Fruit fly (Drosophila melanogaster) whole organism, adult: ENCODE data around the gene Pten.

Experiments used
- CG11617 ChIP-seq: fragments of 200-800 bp; sonication (Bioruptor generic); optimal IDR thresholded peaks from 2 replicates; lab custom pipeline; 2017; ENCODE audit warnings: mild to moderate bottlenecking, missing biosample characterization, missing genetic modification reagents, missing genetic modification characterization
- CG12768 ChIP-seq: fragments of 200-800 bp; sonication (Bioruptor generic); optimal IDR thresholded peaks from 2 replicates; lab custom pipeline; 2017; ENCODE audit warnings: missing biosample characterization, missing genetic modification characterization, mild to moderate bottlenecking, moderate library complexity, missing genetic modification reagents
- CG14711 ChIP-seq: fragments of 200-800 bp; sonication (Bioruptor generic); optimal IDR thresholded peaks from 2 replicates; lab custom pipeline; 2018; ENCODE audit warnings: missing biosample characterization, mild to moderate bottlenecking, missing genetic modification characterization, moderate library complexity
- CG1620 ChIP-seq: fragments of 200-800 bp; sonication (Bioruptor generic); optimal IDR thresholded peaks from 2 replicates; lab custom pipeline; 2016; ENCODE audit warnings: missing biosample characterization, missing genetic modification characterization
- CG33017 ChIP-seq: fragments of 200-800 bp; sonication (Bioruptor generic); optimal IDR thresholded peaks from 2 replicates; lab custom pipeline; 2018; ENCODE audit warnings: missing biosample characterization, mild to moderate bottlenecking, missing genetic modification characterization, moderate library complexity
- CG5204 ChIP-seq: fragments of 200-800 bp; sonication (Bioruptor generic); optimal IDR thresholded peaks from 2 replicates; lab custom pipeline; 2016; ENCODE audit warnings: missing biosample characterization, missing genetic modification characterization
- CG7045 ChIP-seq: fragments of 200-800 bp; sonication (Bioruptor generic); optimal IDR thresholded peaks from 2 replicates; lab custom pipeline; 2017; ENCODE audit warnings: missing biosample characterization, mild to moderate bottlenecking, missing genetic modification characterization
- CG7101 ChIP-seq: fragments of 200-800 bp; sonication (Bioruptor generic); optimal IDR thresholded peaks from 2 replicates; lab custom pipeline; 2018; ENCODE audit warnings: missing biosample characterization, mild to moderate bottlenecking, missing genetic modification characterization, moderate library complexity
- Clk ChIP-seq: fragments of 200-800 bp; sonication (Bioruptor generic); optimal IDR thresholded peaks from 2 replicates; lab custom pipeline; 2017; ENCODE audit warnings: missing biosample characterization, missing genetic modification characterization
- Crg-1 ChIP-seq: fragments of 200-800 bp; sonication (Bioruptor generic); optimal IDR thresholded peaks from 2 replicates; lab custom pipeline; 2016; ENCODE audit warnings: missing biosample characterization, missing genetic modification characterization
- Hr96 ChIP-seq: fragments of 200-800 bp; sonication (Bioruptor generic); optimal IDR thresholded peaks from 2 replicates; lab custom pipeline; 2016; ENCODE audit warnings: missing biosample characterization, missing genetic modification characterization
- Mnt ChIP-seq: fragments of 200-800 bp; sonication (Bioruptor generic); optimal IDR thresholded peaks from 2 replicates; lab custom pipeline; 2016; ENCODE audit warnings: missing biosample characterization, mild to moderate bottlenecking, missing genetic modification characterization
- bab1 ChIP-seq: fragments of 200-800 bp; sonication (Bioruptor generic); optimal IDR thresholded peaks from 3 replicates; lab custom pipeline; 2019; ENCODE audit warnings: missing biosample characterization, mild to moderate bottlenecking, missing genetic modification characterization, moderate library complexity
- cic ChIP-seq: fragments of 200-800 bp; sonication (Bioruptor generic); optimal IDR thresholded peaks from 2 replicates; lab custom pipeline; 2017; ENCODE audit warnings: missing biosample characterization, mild to moderate bottlenecking, missing genetic modification characterization, moderate library complexity
- cnc ChIP-seq, 2 experiments: fragments of >200 bp; optimal IDR thresholded peaks; 2 replicates each; lab custom pipeline; 2017
- kay ChIP-seq: fragments of 200-800 bp; sonication (Bioruptor generic); peaks from one replicate; lab custom pipeline; 2016; ENCODE audit warnings: missing biosample characterization, missing genetic modification characterization, borderline replicate concordance
- ovo ChIP-seq: fragments of 200-800 bp; sonication (Bioruptor generic); optimal IDR thresholded peaks from 2 replicates; lab custom pipeline; 2016; ENCODE audit warnings: missing biosample characterization, missing genetic modification characterization
- pad ChIP-seq: fragments of 200-800 bp; sonication (Bioruptor generic); optimal IDR thresholded peaks from 3 replicates; lab custom pipeline; 2017; ENCODE audit warnings: missing biosample characterization, missing genetic modification characterization, mild to moderate bottlenecking, moderate library complexity, missing genetic modification reagents
- tj ChIP-seq: fragments of 200-800 bp; sonication (Bioruptor generic); optimal IDR thresholded peaks from 3 replicates; lab custom pipeline; 2017; ENCODE audit warnings: missing biosample characterization, mild to moderate bottlenecking, missing genetic modification characterization, moderate library complexity
- toe ChIP-seq: fragments of 200-800 bp; sonication (Bioruptor generic); optimal IDR thresholded peaks from 2 replicates; lab custom pipeline; 2016; ENCODE audit warnings: missing biosample characterization, missing genetic modification characterization

Pten gene

dm6 chr2L:10231510-10231909 is 29.3 kb downstream of the Pten start, which contains the start of gene ova:
Gene ova, minus strand, starts transcription at chr2L:10231692.
- no peak for TF ChIP-seq ovo (GFP tag; lab: Kevin White, UChicago)
- TF ChIP-seq CG7101 (tag; lab: Kevin White, UChicago), result no peak

- TF ChIP-seq CG11617 (GFP tag; lab: Kevin White, UChicago), result peak; percentile 2
- no peak for TF ChIP-seq Hr96 (GFP tag; lab: Kevin White, UChicago)
- no peak for TF ChIP-seq ovo (GFP tag; lab: Kevin White, UChicago)
- TF ChIP-seq CG1620, result no peak
- TF ChIP-seq bab1, result peak; percentile 71
- no peak for TF ChIP-seq kay (GFP tag; lab: Kevin White, UChicago)
- no peak for TF ChIP-seq CG33017 (tag; lab: Kevin White, UChicago)
- no peak for TF ChIP-seq tj (GFP tag; lab: Kevin White, UChicago)
- TF ChIP-seq cic, result no peak
- no peak for TF ChIP-seq Clk (GFP tag; lab: Kevin White, UChicago)
Observed at dm6 chr2L:10231092-10231494, 29.8 kb downstream of the Pten start.

dm6 chr2L:10230455-10230854 is 30.4 kb downstream of the Pten start:
- TF ChIP-seq kay (GFP tag; lab: Kevin White, UChicago) (peak; percentile 84), Mnt (GFP tag; lab: Kevin White, UChicago) (no peak)

- peak; percentile 14 for TF ChIP-seq pad
- TF ChIP-seq Crg-1, result peak; percentile 33
- TF ChIP-seq toe (GFP tag; lab: Kevin White, UChicago), result no peak
- TF ChIP-seq bab1, result peak; percentile 48
- no peak for TF ChIP-seq kay (GFP tag; lab: Kevin White, UChicago)
- peak; percentile 2 for TF ChIP-seq CG12768 (GFP tag; lab: Kevin White, UChicago)
- TF ChIP-seq Clk (GFP tag; lab: Kevin White, UChicago), result no peak
- TF ChIP-seq cic, result no peak
- TF ChIP-seq CG1620, result peak; percentile 26
- peak; percentile 19 for TF ChIP-seq tj (GFP tag; lab: Kevin White, UChicago)
- peak; percentile 40 for TF ChIP-seq Mnt (GFP tag; lab: Kevin White, UChicago)
- no peak for TF ChIP-seq ovo (GFP tag; lab: Kevin White, UChicago)
- no peak for TF ChIP-seq CG33017 (tag; lab: Kevin White, UChicago)
- TF ChIP-seq cnc (optimal IDR thresholded peaks at IDR 0.05; lab: Kevin White, UChicago), result no peak
- TF ChIP-seq CG11617 (GFP tag; lab: Kevin White, UChicago), result peak; percentile 17
- TF ChIP-seq CG5204 (GFP tag; lab: Kevin White, UChicago), result no peak
- TF ChIP-seq CG14711, result peak; percentile 14
- no peak for TF ChIP-seq Hr96 (GFP tag; lab: Kevin White, UChicago)
- no peak for TF ChIP-seq CG7045 (GFP tag; lab: Kevin White, UChicago)
- TF ChIP-seq CG7101 (tag; lab: Kevin White, UChicago), result peak; percentile 29
Observed at dm6 chr2L:10226724-10227407, 34.0 kb downstream of the Pten start, which contains the start of gene CG5708. Gene CG5708, minus strand, starts transcription at chr2L:10226808.

- TF ChIP-seq Mnt (GFP tag; lab: Kevin White, UChicago) (no peak), kay (GFP tag; lab: Kevin White, UChicago) (peak; percentile 80)
Observed at dm6 chr2L:10226213-10226723, 34.6 kb downstream of the Pten start.

- TF ChIP-seq CG5204 (GFP tag; lab: Kevin White, UChicago) (no peak), CG12768 (GFP tag; lab: Kevin White, UChicago) (no peak), CG11617 (GFP tag; lab: Kevin White, UChicago) (no peak), pad (no peak), kay (GFP tag; lab: Kevin White, UChicago) (peak; percentile 92)
Observed at dm6 chr2L:10222550-10223231, 38.2 kb downstream of the Pten start, which contains the start of gene Bcs1. Gene Bcs1, plus strand, starts transcription at chr2L:10222657.

dm6 chr2L:10221387-10221705 is 39.5 kb downstream of the Pten start:
- TF ChIP-seq kay (GFP tag; lab: Kevin White, UChicago) (no peak), CG12768 (GFP tag; lab: Kevin White, UChicago) (no peak), cnc (optimal IDR thresholded peaks at IDR 0.05; lab: Kevin White, UChicago) (peak; percentile 88 to 92)
